Fruit fly (Drosophila melanogaster) Kc167 (cell line): ENCODE results near the gene nAChRalpha6.

ENCODE experiments used
- Sin3A ChIP-seq: fragments of >200 bp; optimal IDR thresholded peaks from 2 replicates; lab custom pipeline; 2018; ENCODE audit warnings: missing external identifiers
- h ChIP-seq: fragments of >200 bp; optimal IDR thresholded peaks from 3 replicates; lab custom pipeline; 2018; ENCODE audit warnings: missing external identifiers
- psq ChIP-seq: fragments of >200 bp; optimal IDR thresholded peaks from 2 replicates; lab custom pipeline; 2017; ENCODE audit warnings: missing external identifiers
- ttk ChIP-seq: sonication (Bioruptor generic); optimal IDR thresholded peaks from 2 replicates; lab custom pipeline; 2017; ENCODE audit warnings: missing external identifiers

- TF ChIP-seq Sin3A (lab: Kevin White, UChicago) (no peak), psq (lab: Kevin White, UChicago) (no peak), ttk (lab: Kevin White, UChicago) (no peak), h (lab: Kevin White, UChicago) (no peak)
Measured at dm6 chr2L:9915011-9915850, 29.2 kb upstream of the nAChRalpha6 start, which contains the start of gene yip2.
